Worm (Caenorhabditis elegans) whole organism, L2 larva: ENCODE measurements around the gene srg-33.

Experiments
- C34F6.9 ChIP-seq: fragments of 150-350 bp; optimal IDR thresholded peaks from 2 replicates; lab custom pipeline; 2014; ENCODE audit warnings: missing biosample characterization, missing genetic modification characterization
- F13H6.1 ChIP-seq: sonication (generic microtip); optimal IDR thresholded peaks from 2 replicates; lab custom pipeline; 2016; ENCODE audit warnings: missing genetic modification characterization, missing compliant biosample characterization
- R02D3.7 ChIP-seq: fragments of 150-350 bp; optimal IDR thresholded peaks from 2 replicates; lab custom pipeline; 2014; ENCODE audit warnings: missing biosample characterization, missing genetic modification characterization
- Y55F3AM.14 ChIP-seq: fragments of 200-800 bp; sonication (Bioruptor generic); optimal IDR thresholded peaks from 2 replicates; lab custom pipeline; 2018; ENCODE audit warnings: mild to moderate bottlenecking, missing genetic modification characterization, missing compliant biosample characterization
- ZK546.5 ChIP-seq: sonication (generic microtip); optimal IDR thresholded peaks from 2 replicates; lab custom pipeline; 2017; ENCODE audit warnings: missing biosample characterization, missing genetic modification characterization
- alr-1 ChIP-seq: fragments of 150-350 bp; optimal IDR thresholded peaks from 2 replicates; lab custom pipeline; 2014; ENCODE audit warnings: missing biosample characterization, missing genetic modification characterization
- blmp-1 ChIP-seq: sonication (generic microtip); optimal IDR thresholded peaks from 2 replicates; lab custom pipeline; 2017; ENCODE audit warnings: missing genetic modification characterization, mild to moderate bottlenecking, missing compliant biosample characterization, antibody characterized with exemption, moderate library complexity; ENCODE audit not compliant: insufficient read depth
- ceh-82 ChIP-seq: fragments of 150-350 bp; optimal IDR thresholded peaks from 2 replicates; lab custom pipeline; 2014; ENCODE audit warnings: missing biosample characterization, missing genetic modification characterization
- egl-27 ChIP-seq: sonication (generic microtip); optimal IDR thresholded peaks from 3 replicates; lab custom pipeline; 2017; ENCODE audit warnings: missing biosample characterization, missing genetic modification reagents, missing genetic modification characterization
- elt-1 ChIP-seq: fragments of 150-350 bp; optimal IDR thresholded peaks from 2 replicates; lab custom pipeline; 2014; ENCODE audit warnings: missing biosample characterization, missing genetic modification characterization
- fos-1 ChIP-seq: fragments of 150-350 bp; optimal IDR thresholded peaks from 2 replicates; lab custom pipeline; 2014; ENCODE audit warnings: missing biosample characterization, missing genetic modification characterization
- lin-11 ChIP-seq: fragments of 150-350 bp; sonication (generic microtip); optimal IDR thresholded peaks from 2 replicates; lab custom pipeline; 2014; ENCODE audit warnings: missing biosample characterization, missing genetic modification characterization, inconsistent platforms, mixed read lengths
- lin-13 ChIP-seq: fragments of 150-350 bp; optimal IDR thresholded peaks from 2 replicates; lab custom pipeline; 2014; ENCODE audit warnings: missing biosample characterization, missing genetic modification reagents, missing genetic modification characterization
- lsy-2 ChIP-seq, 2 experiments: fragments of 150-350 bp in 1 of 2; sonication (generic microtip) in 1 of 2; optimal IDR thresholded peaks; 2 replicates each; lab custom pipeline; 2014 to 2017; ENCODE audit warnings: missing biosample characterization in 2 of 2, missing genetic modification characterization in 2 of 2
- mab-5 ChIP-seq: fragments of 150-350 bp; optimal IDR thresholded peaks from 2 replicates; lab custom pipeline; 2014; ENCODE audit warnings: missing biosample characterization, missing genetic modification characterization
- mbf-1 ChIP-seq: sonication (generic microtip); optimal IDR thresholded peaks from 2 replicates; lab custom pipeline; 2017; ENCODE audit warnings: missing biosample characterization, missing genetic modification characterization
- nhr-10 ChIP-seq: sonication (generic microtip); optimal IDR thresholded peaks from 2 replicates; lab custom pipeline; 2017; ENCODE audit warnings: missing biosample characterization, missing genetic modification characterization
- nhr-11 ChIP-seq: fragments of 150-350 bp; optimal IDR thresholded peaks from 2 replicates; lab custom pipeline; 2014; ENCODE audit warnings: missing biosample characterization, missing genetic modification characterization
- nhr-12 ChIP-seq: fragments of 150-350 bp; optimal IDR thresholded peaks from 2 replicates; lab custom pipeline; 2014; ENCODE audit warnings: missing biosample characterization, missing genetic modification characterization
- nhr-129 ChIP-seq: fragments of 150-350 bp; optimal IDR thresholded peaks from 2 replicates; lab custom pipeline; 2014; ENCODE audit warnings: missing biosample characterization, missing genetic modification characterization
- nhr-23 ChIP-seq: fragments of 150-350 bp; optimal IDR thresholded peaks from 2 replicates; lab custom pipeline; 2014; ENCODE audit warnings: missing biosample characterization, missing genetic modification reagents, missing genetic modification characterization
- nhr-237 ChIP-seq: fragments of 150-350 bp; optimal IDR thresholded peaks from 2 replicates; lab custom pipeline; 2014; ENCODE audit warnings: missing biosample characterization, missing genetic modification characterization
- nhr-25 ChIP-seq: fragments of 150-350 bp; sonication (generic microtip); optimal IDR thresholded peaks from 3 replicates; lab custom pipeline; 2014; ENCODE audit warnings: missing biosample characterization, missing genetic modification characterization
- nhr-6 ChIP-seq: fragments of 150-350 bp; optimal IDR thresholded peaks from 2 replicates; lab custom pipeline; 2014; ENCODE audit warnings: missing biosample characterization, missing genetic modification characterization
- nhr-77 ChIP-seq: fragments of 150-350 bp; optimal IDR thresholded peaks from 2 replicates; lab custom pipeline; 2014; ENCODE audit warnings: missing biosample characterization, missing genetic modification characterization
- peb-1 ChIP-seq: fragments of 150-350 bp; optimal IDR thresholded peaks from 2 replicates; lab custom pipeline; 2014; ENCODE audit warnings: missing biosample characterization, missing genetic modification characterization
- sem-4 ChIP-seq: fragments of 150-350 bp; optimal IDR thresholded peaks from 2 replicates; lab custom pipeline; 2014; ENCODE audit warnings: missing biosample characterization, missing genetic modification reagents, missing genetic modification characterization
- sma-3 ChIP-seq: sonication (generic microtip); optimal IDR thresholded peaks from 2 replicates; lab custom pipeline; 2016; ENCODE audit warnings: missing genetic modification reagents, missing genetic modification characterization, missing compliant biosample characterization
- sma-9 ChIP-seq, 2 experiments: fragments of 150-350 bp in 1 of 2; sonication (generic microtip) in 1 of 2; optimal IDR thresholded peaks; 2 replicates each; lab custom pipeline; 2014 to 2016; ENCODE audit warnings: missing genetic modification characterization in 2 of 2, mild to moderate bottlenecking in 1 of 2, missing biosample characterization in 1 of 2, missing compliant biosample characterization in 1 of 2, missing genetic modification reagents in 1 of 2, moderate library complexity in 1 of 2
- unc-39 ChIP-seq: fragments of 150-350 bp; optimal IDR thresholded peaks from 2 replicates; lab custom pipeline; 2014; ENCODE audit warnings: missing biosample characterization, missing genetic modification characterization
- unc-55 ChIP-seq: fragments of 150-350 bp; sonication (generic microtip); optimal IDR thresholded peaks from 3 replicates; lab custom pipeline; 2014; ENCODE audit warnings: missing biosample characterization, missing genetic modification reagents, missing genetic modification characterization
- zag-1 ChIP-seq: fragments of 150-350 bp; optimal IDR thresholded peaks from 2 replicates; lab custom pipeline; 2014; ENCODE audit warnings: missing biosample characterization, missing genetic modification characterization
- ztf-1 ChIP-seq: fragments of 200-800 bp; sonication (Bioruptor generic); conservative IDR thresholded peaks from 2 replicates; pipeline ENCODE4 v1.3.6; 2022; ENCODE audit warnings: missing genetic modification characterization, missing compliant biosample characterization

The srg-33 gene

ce11 chrV:8247311-8248105 lies 44.4 kb upstream of the srg-33 start (continued):
- TF ChIP-seq lin-13 (GFP tag; lab: Kevin White, UChicago) (peak; percentile 65), nhr-12 (tag; lab: Kevin White, UChicago) (no peak), ceh-82 (tag; lab: Kevin White, UChicago) (no peak), nhr-6 (no peak), unc-39 (tag; lab: Kevin White, UChicago) (no peak), nhr-10 (no peak), mab-5 (peak; percentile 19), F13H6.1 (tag; lab: Kevin White, UChicago) (peak; percentile 68), blmp-1 (tag; lab: Kevin White, UChicago) (no peak), egl-27 (tag; lab: Kevin White, UChicago) (peak; percentile 61), C34F6.9 (tag; lab: Kevin White, UChicago) (peak; percentile 23), fos-1 (tag; lab: Kevin White, UChicago) (peak; percentile 82), nhr-11 (tag; lab: Kevin White, UChicago) (no peak), lsy-2 (tag; optimal IDR thresholded peaks at IDR 0.05; lab: Kevin White, UChicago) (peak; percentile 46 to 56), nhr-237 (tag; lab: Kevin White, UChicago) (peak; percentile 30), ZK546.5 (no peak)

ce11 chrV:8250208-8250607 lies 41.7 kb upstream of the srg-33 start, which contains the start of gene C16D9.6:
TSS of gene C16D9.6 (minus strand) at chrV:8250308.
- TF ChIP-seq Y55F3AM.14 (no peak), sem-4 (tag; lab: Kevin White, UChicago) (no peak), mbf-1 (tag; lab: Kevin White, UChicago) (no peak), R02D3.7 (no peak), ceh-82 (tag; lab: Kevin White, UChicago) (no peak), elt-1 (tag; lab: Kevin White, UChicago) (no peak), F13H6.1 (tag; lab: Kevin White, UChicago) (no peak), nhr-237 (tag; lab: Kevin White, UChicago) (no peak), nhr-77 (tag; lab: Kevin White, UChicago) (no peak), sma-3 (GFP tag; lab: Kevin White, UChicago) (no peak), peb-1 (tag; lab: Kevin White, UChicago) (no peak), unc-55 (GFP tag; lab: Kevin White, UChicago) (no peak), nhr-23 (tag; lab: Kevin White, UChicago) (no peak), fos-1 (tag; lab: Kevin White, UChicago) (no peak), C34F6.9 (tag; lab: Kevin White, UChicago) (no peak), lin-11 (tag; lab: Kevin White, UChicago) (no peak), ztf-1 (no peak)
- TF ChIP-seq, all 48 proteins: peak for 0

- TF ChIP-seq nhr-12 (tag; lab: Kevin White, UChicago): no peak
- no peak for TF ChIP-seq alr-1
- TF ChIP-seq nhr-25: no peak
- TF ChIP-seq nhr-77 (tag; lab: Kevin White, UChicago): no peak
- peak; percentile 16 for TF ChIP-seq C34F6.9 (tag; lab: Kevin White, UChicago)
- TF ChIP-seq ZK546.5: no peak
- no peak for TF ChIP-seq zag-1 (tag; lab: Kevin White, UChicago)
- peak; percentile 18 for TF ChIP-seq nhr-129 (tag; lab: Kevin White, UChicago)
- TF ChIP-seq sma-3 (GFP tag; lab: Kevin White, UChicago): no peak
- TF ChIP-seq, all 48 proteins: peak for 2
These were observed 40.8 kb upstream of the srg-33 start for ce11 chrV:8251075-8251474.

- TF ChIP-seq mab-5 (peak; percentile 33), egl-27 (tag; lab: Kevin White, UChicago) (no peak), lsy-2 (tag; optimal IDR thresholded peaks at IDR 0.05; lab: Kevin White, UChicago) (peak in 1 of 2 experiments; percentile 16), ceh-82 (tag; lab: Kevin White, UChicago) (no peak), nhr-237 (tag; lab: Kevin White, UChicago) (no peak), sma-9 (GFP tag; optimal IDR thresholded peaks at IDR 0.05; lab: Kevin White, UChicago) (peak; percentile 27), sma-9 (tag; optimal IDR thresholded peaks at IDR 0.05; lab: Kevin White, UChicago) (no peak), ZK546.5 (no peak), nhr-129 (tag; lab: Kevin White, UChicago) (peak; percentile 34)
These were observed 39.3 kb upstream of the srg-33 start for ce11 chrV:8252532-8252931.
